Worm (Caenorhabditis elegans): Measurements from ENCODE around the gene cgr-1.

cgr-1 gene

ce11 chrX:3590510-3590909 lies 9.7 kb downstream of the cgr-1 start:
- TF ChIP-seq hlh-8 (tag; optimal IDR thresholded peaks at IDR 0.05), result no peak
- TF ChIP-seq ceh-24 (tag; optimal IDR thresholded peaks at IDR 0.05), result no peak
- TF ChIP-seq pag-3 (tag; optimal IDR thresholded peaks at IDR 0.05; ENCODE audit: borderline replicate concordance), result no peak
- TF ChIP-seq hlh-15 (tag; optimal IDR thresholded peaks at IDR 0.05), result no peak
- no peak for TF ChIP-seq ceh-31 (tag; optimal IDR thresholded peaks at IDR 0.05)
- no peak for TF ChIP-seq lin-11 (tag; optimal IDR thresholded peaks at IDR 0.05)
- no peak for TF ChIP-seq fax-1 (tag; optimal IDR thresholded peaks at IDR 0.05)
- no peak for TF ChIP-seq npax-4 (tag; optimal IDR thresholded peaks at IDR 0.05)
- TF ChIP-seq nfya-1 (tag; optimal IDR thresholded peaks at IDR 0.05), result no peak
- no peak for TF ChIP-seq C38D4.7 (GFP tag; optimal IDR thresholded peaks at IDR 0.05)
- no peak for TF ChIP-seq che-1 (tag; optimal IDR thresholded peaks at IDR 0.05)
- no peak for TF ChIP-seq pax-1 (tag; optimal IDR thresholded peaks at IDR 0.05)
- TF ChIP-seq Y22D7AL.16 (tag; optimal IDR thresholded peaks at IDR 0.05), result no peak
- TF ChIP-seq ceh-18 (tag; optimal IDR thresholded peaks at IDR 0.05), result no peak

- TF ChIP-seq ceh-18 (tag; optimal IDR thresholded peaks at IDR 0.05), result no peak
- TF ChIP-seq tbx-7 (tag; optimal IDR thresholded peaks at IDR 0.05), result no peak
- TF ChIP-seq ceh-14 (tag; optimal IDR thresholded peaks at IDR 0.05), result no peak
- no peak for TF ChIP-seq madf-2 (tag; optimal IDR thresholded peaks at IDR 0.05)
- no peak for TF ChIP-seq ceh-30 (tag; optimal IDR thresholded peaks at IDR 0.05)
- TF ChIP-seq unc-42 (tag; optimal IDR thresholded peaks at IDR 0.05), result peak; percentile 8
- no peak for TF ChIP-seq unc-3 (GFP tag; conservative IDR thresholded peaks at IDR 0.05)
- no peak for TF ChIP-seq unc-3 (tag; optimal IDR thresholded peaks at IDR 0.05)
These were observed 14.6 kb downstream of the cgr-1 start, which contains the start of gene T27A10.2 for ce11 chrX:3585625-3586024. TSS of gene T27A10.2 (plus strand) at chrX:3585957.

DNA sequence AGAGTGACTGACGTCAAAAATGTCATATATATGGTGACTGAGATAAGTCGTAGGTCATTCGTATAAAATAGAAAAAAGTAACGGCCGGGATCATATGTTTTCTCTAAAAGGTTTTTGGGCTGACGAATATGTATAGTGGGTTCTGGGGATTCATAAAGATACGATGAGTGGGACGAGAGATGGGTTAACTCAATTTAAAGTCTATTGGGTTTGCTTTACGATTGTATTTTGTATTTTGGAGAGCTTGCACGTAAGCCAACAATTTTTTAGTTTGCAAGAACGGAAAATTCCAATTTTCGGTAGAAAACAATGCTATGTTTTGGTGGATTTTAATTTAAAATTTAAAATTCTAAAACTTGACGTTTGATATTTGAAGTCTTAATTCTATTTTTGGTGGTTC lies 15.8 kb downstream of the cgr-1 start:
- TF ChIP-seq gmeb-2 (tag; optimal IDR thresholded peaks at IDR 0.05) (no peak), unc-42 (tag; optimal IDR thresholded peaks at IDR 0.05) (peak; percentile 63)

DNA sequence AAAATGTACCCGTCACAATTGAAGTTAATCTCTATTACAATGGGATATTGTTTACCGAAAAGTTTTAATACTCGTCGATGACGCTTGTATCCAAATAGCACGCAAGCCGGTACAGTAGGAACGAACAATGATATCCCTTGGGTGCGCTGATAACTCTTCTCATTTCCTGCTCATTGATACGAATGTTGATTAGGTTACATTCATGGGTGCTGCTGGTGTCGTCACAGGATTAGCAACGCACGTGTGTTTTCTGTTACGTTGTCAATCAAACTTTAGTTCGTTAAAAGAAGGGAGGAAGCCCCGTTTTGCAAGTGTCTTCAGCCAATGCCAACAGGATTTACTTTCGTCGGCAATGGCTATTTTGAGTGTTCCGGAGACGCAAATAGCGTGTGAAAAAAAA lies 16.8 kb downstream of the cgr-1 start:
- no peak for TF ChIP-seq pha-2 (tag; optimal IDR thresholded peaks at IDR 0.05)
- TF ChIP-seq syd-9 (tag; optimal IDR thresholded peaks at IDR 0.05), result no peak
- no peak for TF ChIP-seq tbx-7 (tag; optimal IDR thresholded peaks at IDR 0.05)
- TF ChIP-seq eyg-1 (tag; optimal IDR thresholded peaks at IDR 0.05), result no peak
- TF ChIP-seq hlh-15 (tag; optimal IDR thresholded peaks at IDR 0.05), result no peak
- no peak for TF ChIP-seq ceh-34 (tag; optimal IDR thresholded peaks at IDR 0.05)
- no peak for TF ChIP-seq F13H6.1 (tag; optimal IDR thresholded peaks at IDR 0.05)
- TF ChIP-seq pha-4 (tag; optimal IDR thresholded peaks at IDR 0.05), result no peak
- no peak for TF ChIP-seq lin-11 (tag; optimal IDR thresholded peaks at IDR 0.05)
- no peak for TF ChIP-seq ets-4 (tag; optimal IDR thresholded peaks at IDR 0.05)
- TF ChIP-seq ceh-30 (tag; optimal IDR thresholded peaks at IDR 0.05), result no peak
- no peak for TF ChIP-seq sox-2 (GFP tag; IDR thresholded peaks at IDR 0.05)
- no peak for TF ChIP-seq dve-1 (tag; optimal IDR thresholded peaks at IDR 0.05)
- no peak for TF ChIP-seq ref-2 (tag; optimal IDR thresholded peaks at IDR 0.05)
- no peak for TF ChIP-seq unc-3 (GFP tag; conservative IDR thresholded peaks at IDR 0.05)
- TF ChIP-seq unc-3 (tag; optimal IDR thresholded peaks at IDR 0.05), result no peak
- TF ChIP-seq ceh-2 (tag; optimal IDR thresholded peaks at IDR 0.05), result no peak

- no peak for TF ChIP-seq elt-2 (tag; optimal IDR thresholded peaks at IDR 0.05)
- no peak for TF ChIP-seq dve-1 (tag; optimal IDR thresholded peaks at IDR 0.05)
- TF ChIP-seq ceh-31 (tag; optimal IDR thresholded peaks at IDR 0.05), result no peak
These were observed 18.4 kb downstream of the cgr-1 start for ce11 chrX:3581813-3582212.

ce11 chrX:3576239-3576638 lies 24.0 kb downstream of the cgr-1 start, which contains the start of gene ckc-1:
TSS of gene ckc-1 (plus strand) at chrX:3576606.
- TF ChIP-seq ref-2 (tag; optimal IDR thresholded peaks at IDR 0.05) (no peak), K09A11.1 (tag; optimal IDR thresholded peaks at IDR 0.05; ENCODE audit: insufficient read depth) (no peak), pqm-1 (tag; optimal IDR thresholded peaks at IDR 0.05) (peak; percentile 37), T23F11.4 (GFP tag; optimal IDR thresholded peaks at IDR 0.05) (no peak), ceh-18 (tag; optimal IDR thresholded peaks at IDR 0.05) (no peak), C08G9.2 (tag; optimal IDR thresholded peaks at IDR 0.05) (no peak), elt-2 (tag; optimal IDR thresholded peaks at IDR 0.05) (peak; percentile 97)

All from whole organism, late embryonic.